Worm (Caenorhabditis elegans) whole organism, L4 larva: Measurements from ENCODE around the gene dpf-5.

Experiments
- aha-1 ChIP-seq: fragments of 150-350 bp; peaks from one replicate; lab custom pipeline; 2014; ENCODE audit warnings: missing biosample characterization, missing genetic modification characterization
- aly-2 ChIP-seq: sonication (generic microtip); optimal IDR thresholded peaks from 2 replicates; lab custom pipeline; 2018; ENCODE audit warnings: missing biosample characterization, missing genetic modification characterization
- ama-1 ChIP-seq: fragments of 150-350 bp; optimal IDR thresholded peaks from 2 replicates; lab custom pipeline; 2014; ENCODE audit warnings: inconsistent platforms, mixed read lengths
- attf-4 ChIP-seq: sonication (generic microtip); optimal IDR thresholded peaks from 3 replicates; lab custom pipeline; 2017; ENCODE audit warnings: missing biosample characterization, missing genetic modification characterization
- ceh-44 ChIP-seq: fragments of 200-800 bp; sonication (Bioruptor generic); IDR thresholded peaks from 2 replicates; pipeline ENCODE4 v1.3.6; 2022; ENCODE audit warnings: missing genetic modification reagents, missing genetic modification characterization, missing compliant biosample characterization
- ceh-82 ChIP-seq: sonication (generic microtip); optimal IDR thresholded peaks from 2 replicates; lab custom pipeline; 2017; ENCODE audit warnings: missing biosample characterization, missing genetic modification characterization
- ctbp-1 ChIP-seq: fragments of 200-800 bp; sonication (Bioruptor generic); IDR thresholded peaks from 2 replicates; pipeline ENCODE4 v1.3.6; 2022; ENCODE audit warnings: missing genetic modification reagents, missing genetic modification characterization, missing compliant biosample characterization
- daf-12 ChIP-seq: fragments of 150-350 bp; optimal IDR thresholded peaks from 2 replicates; lab custom pipeline; 2014; ENCODE audit warnings: missing biosample characterization, missing genetic modification reagents, missing genetic modification characterization
- daf-16 ChIP-seq, 3 experiments: sonication (generic microtip); optimal IDR thresholded peaks; 2 replicates each; lab custom pipeline; 2016 to 2017; ENCODE audit warnings: missing genetic modification characterization in 3 of 3, missing genetic modification reagents in 3 of 3, mild to moderate bottlenecking in 2 of 3, missing compliant biosample characterization in 2 of 3, missing biosample characterization in 1 of 3, moderate library complexity in 1 of 3
- daf-8 ChIP-seq: fragments of 200-800 bp; sonication (Bioruptor generic); IDR thresholded peaks from 2 replicates; pipeline ENCODE4 v1.3.6; 2022; ENCODE audit warnings: missing genetic modification characterization, missing compliant biosample characterization
- dmd-6 ChIP-seq: fragments of 200-800 bp; sonication (Bioruptor generic); IDR thresholded peaks from 2 replicates; pipeline ENCODE4 v1.3.6; 2022; ENCODE audit warnings: missing genetic modification reagents, missing genetic modification characterization, missing compliant biosample characterization
- dve-1 ChIP-seq: sonication (generic microtip); optimal IDR thresholded peaks from 2 replicates; lab custom pipeline; 2017; ENCODE audit warnings: antibody characterized with exemption, mild to moderate bottlenecking, missing genetic modification characterization, missing compliant biosample characterization; ENCODE audit not compliant: insufficient read depth
- egl-27 ChIP-seq: sonication (generic microtip); optimal IDR thresholded peaks from 3 replicates; lab custom pipeline; 2017; ENCODE audit warnings: missing biosample characterization, missing genetic modification reagents, missing genetic modification characterization
- hif-1 ChIP-seq, 2 experiments: sonication (generic microtip); optimal IDR thresholded peaks; 2 replicates each; lab custom pipeline; 2016 to 2017; ENCODE audit warnings: missing compliant biosample characterization in 2 of 2, missing genetic modification characterization in 2 of 2, missing genetic modification reagents in 2 of 2, missing genotype in 2 of 2, mild to moderate bottlenecking in 1 of 2
- hlh-11 ChIP-seq: fragments of 200-800 bp; sonication (Bioruptor generic); optimal IDR thresholded peaks from 2 replicates; lab custom pipeline; 2018; ENCODE audit warnings: mild to moderate bottlenecking, missing genetic modification characterization, missing compliant biosample characterization
- hlh-30 ChIP-seq: sonication (generic microtip); optimal IDR thresholded peaks from 2 replicates; lab custom pipeline; 2017; ENCODE audit warnings: antibody characterized with exemption, mild to moderate bottlenecking, missing genetic modification characterization, missing compliant biosample characterization; ENCODE audit not compliant: insufficient read depth
- lin-39 ChIP-seq: fragments of 150-350 bp; optimal IDR thresholded peaks from 2 replicates; lab custom pipeline; 2014; ENCODE audit warnings: missing biosample characterization, missing genetic modification reagents, missing genetic modification characterization
- mdl-1 ChIP-seq, 2 experiments: fragments of 150-350 bp in 1 of 2; sonication (generic microtip) in 1 of 2; optimal IDR thresholded peaks; 2 replicates each; lab custom pipeline; 2014 to 2017; ENCODE audit warnings: missing biosample characterization in 2 of 2, missing genetic modification characterization in 2 of 2
- mxl-3 ChIP-seq: fragments of 200-800 bp; sonication (Bioruptor generic); optimal IDR thresholded peaks from 2 replicates; lab custom pipeline; 2018; ENCODE audit warnings: mild to moderate bottlenecking, missing genetic modification characterization, missing compliant biosample characterization
- nhr-10 ChIP-seq: fragments of 150-350 bp; optimal IDR thresholded peaks from 2 replicates; lab custom pipeline; 2014; ENCODE audit warnings: missing biosample characterization, missing genetic modification characterization
- nhr-102 ChIP-seq: sonication (generic microtip); optimal IDR thresholded peaks from 2 replicates; lab custom pipeline; 2016; ENCODE audit warnings: mild to moderate bottlenecking, missing genetic modification characterization, moderate library complexity, missing compliant biosample characterization
- nhr-28 ChIP-seq: fragments of 150-350 bp; optimal IDR thresholded peaks from 2 replicates; lab custom pipeline; 2014; ENCODE audit warnings: missing biosample characterization, missing genetic modification characterization
- nhr-41 ChIP-seq: fragments of 200-800 bp; sonication (Bioruptor generic); IDR thresholded peaks from 2 replicates; pipeline ENCODE4 v1.3.6; 2022; ENCODE audit warnings: missing genetic modification reagents, missing genetic modification characterization, missing compliant biosample characterization
- nhr-48 ChIP-seq: sonication (generic microtip); optimal IDR thresholded peaks from 2 replicates; lab custom pipeline; 2016; ENCODE audit warnings: mild to moderate bottlenecking, missing genetic modification characterization, missing compliant biosample characterization
- nhr-76 ChIP-seq: fragments of 150-350 bp; optimal IDR thresholded peaks from 2 replicates; lab custom pipeline; 2014; ENCODE audit warnings: missing biosample characterization, missing genetic modification characterization
- nhr-77 ChIP-seq: fragments of 150-350 bp; optimal IDR thresholded peaks from 2 replicates; lab custom pipeline; 2014; ENCODE audit warnings: missing biosample characterization, missing genetic modification characterization
- php-3 ChIP-seq: fragments of 200-800 bp; sonication (Bioruptor generic); IDR thresholded peaks from 2 replicates; pipeline ENCODE4 v1.3.6; 2022; ENCODE audit warnings: missing genetic modification reagents, missing genetic modification characterization, missing compliant biosample characterization
- pqm-1 ChIP-seq: sonication (generic microtip); optimal IDR thresholded peaks from 2 replicates; lab custom pipeline; 2017; ENCODE audit warnings: missing biosample characterization, missing genetic modification characterization
- saeg-2 ChIP-seq: fragments of 200-800 bp; sonication (Bioruptor generic); IDR thresholded peaks from 2 replicates; pipeline ENCODE4 v1.3.6; 2022; ENCODE audit warnings: missing genetic modification reagents, missing genetic modification characterization, missing compliant biosample characterization
- set-16 ChIP-seq: fragments of 200-800 bp; sonication (Bioruptor generic); IDR thresholded peaks from 2 replicates; pipeline ENCODE4 v1.3.6; 2022; ENCODE audit warnings: missing genetic modification reagents, missing genetic modification characterization, missing compliant biosample characterization
- skn-1 ChIP-seq: fragments of 150-350 bp; optimal IDR thresholded peaks from 2 replicates; lab custom pipeline; 2014; ENCODE audit warnings: missing biosample characterization, missing genetic modification characterization
- snpc-1.2 ChIP-seq: fragments of 200-800 bp; sonication (Bioruptor generic); IDR thresholded peaks from 2 replicates; pipeline ENCODE4 v1.3.6; 2022; ENCODE audit warnings: missing genetic modification reagents, missing genetic modification characterization, missing compliant biosample characterization
- spr-1 ChIP-seq: sonication (generic microtip); optimal IDR thresholded peaks from 2 replicates; lab custom pipeline; 2016; ENCODE audit warnings: mild to moderate bottlenecking, missing genetic modification characterization, missing compliant biosample characterization
- tra-1 ChIP-seq: fragments of 200-800 bp; sonication (Bioruptor generic); IDR thresholded peaks from 2 replicates; pipeline ENCODE4 v1.3.6; 2022; ENCODE audit warnings: missing genetic modification reagents, missing genetic modification characterization, missing compliant biosample characterization
- unc-39 ChIP-seq: sonication (generic microtip); optimal IDR thresholded peaks from 2 replicates; lab custom pipeline; 2017; ENCODE audit warnings: missing biosample characterization, missing genetic modification characterization
- unc-62 ChIP-seq, 3 experiments: fragments of 150-350 bp in 1 of 3; sonication (generic microtip); optimal IDR thresholded peaks in 2 of 3; peaks in 1 of 3; 1 replicate in 1 of 3; 2 replicates in 2 of 3; lab custom pipeline; 2014 to 2017; ENCODE audit warnings: missing biosample characterization in 3 of 3, missing genetic modification characterization in 3 of 3, missing genetic modification reagents in 3 of 3, missing genotype in 1 of 3
- vab-7 ChIP-seq: fragments of 200-800 bp; sonication (Bioruptor generic); IDR thresholded peaks from 2 replicates; pipeline ENCODE4 v1.3.6; 2022; ENCODE audit warnings: missing genetic modification reagents, missing genetic modification characterization, missing compliant biosample characterization
- zfp-2 ChIP-seq: sonication (generic microtip); optimal IDR thresholded peaks from 2 replicates; lab custom pipeline; 2016; ENCODE audit warnings: mild to moderate bottlenecking, missing genetic modification characterization, missing compliant biosample characterization
- zip-2 ChIP-seq: fragments of 150-350 bp; optimal IDR thresholded peaks from 2 replicates; lab custom pipeline; 2014; ENCODE audit warnings: missing biosample characterization, missing genetic modification characterization
- ztf-11 ChIP-seq: fragments of 150-350 bp; optimal IDR thresholded peaks from 2 replicates; lab custom pipeline; 2014; ENCODE audit warnings: missing biosample characterization, missing genetic modification characterization

dpf-5 gene

DNA sequence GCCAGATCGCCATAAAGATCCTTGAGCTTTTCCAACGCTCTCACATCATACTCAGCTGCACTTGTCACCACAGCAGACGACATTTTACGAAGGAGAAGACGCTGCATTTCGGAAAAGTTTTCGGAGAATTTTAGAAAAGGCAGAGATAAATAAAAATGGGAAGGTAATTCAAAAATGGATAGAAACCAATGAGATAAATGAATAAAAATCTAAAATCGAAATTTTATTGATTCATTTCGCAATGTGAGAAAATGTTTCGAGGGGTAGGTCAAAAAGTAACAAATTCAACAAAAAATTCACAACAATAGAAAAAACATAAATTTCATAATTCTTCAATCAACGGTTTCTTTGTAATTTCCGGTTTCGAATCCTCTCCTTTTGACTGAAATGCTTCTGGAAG lies at the start of gene dpf-5:
TSS of gene dpf-5 (minus strand) at position 101 of the 400 bp plus-strand sequence.
- TF ChIP-seq nhr-10 (tag; lab: Kevin White, UChicago), result no peak
- TF ChIP-seq snpc-1.2 (GFP tag; lab: Robert Waterston, UW), result no peak
- no peak for TF ChIP-seq ceh-44 (GFP tag; lab: Robert Waterston, UW)

DNA sequence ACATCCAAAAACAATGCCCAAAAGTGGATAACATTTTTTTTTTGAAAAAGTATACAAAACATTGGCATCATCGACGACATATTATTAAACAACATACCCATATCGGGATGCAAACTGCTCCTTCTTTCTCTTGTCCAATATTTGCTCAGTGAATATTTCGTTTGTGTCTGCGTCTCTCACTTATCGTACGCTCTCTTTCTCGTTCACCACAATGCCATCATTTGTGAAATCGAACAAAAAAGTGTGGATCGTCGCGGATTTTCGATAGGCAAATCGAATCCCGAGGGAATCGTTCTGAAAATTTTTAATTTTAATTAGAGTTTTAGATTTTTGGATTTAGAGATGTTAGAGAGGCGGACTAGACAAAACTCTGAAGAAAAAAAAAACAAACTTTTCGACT lies 40.4 kb upstream of the dpf-5 start, which contains the start of gene tat-2:
TSS of gene tat-2 (minus strand) at position 101 of the 400 bp plus-strand sequence.
- TF ChIP-seq mxl-3 (GFP tag; lab: Kevin White, UChicago) (no peak), daf-8 (GFP tag; lab: Robert Waterston, UW) (no peak), mdl-1 (tag; optimal IDR thresholded peaks at IDR 0.05; lab: Kevin White, UChicago) (no peak), zfp-2 (tag; lab: Kevin White, UChicago) (no peak), vab-7 (GFP tag; lab: Robert Waterston, UW) (no peak), unc-62 (GFP tag; optimal IDR thresholded peaks at IDR 0.05 in 1 of 2; lab: Kevin White, UChicago) (no peak), unc-62 (tag; optimal IDR thresholded peaks at IDR 0.05; lab: Kevin White, UChicago) (no peak), tra-1 (GFP tag; lab: Robert Waterston, UW) (no peak), nhr-77 (tag; lab: Kevin White, UChicago) (no peak), nhr-102 (tag; lab: Kevin White, UChicago) (no peak), lin-39 (tag; lab: Kevin White, UChicago) (no peak), skn-1 (tag; lab: Kevin White, UChicago) (no peak), ceh-82 (tag; lab: Kevin White, UChicago) (no peak), daf-12 (no peak), set-16 (GFP tag; lab: Robert Waterston, UW) (no peak), unc-39 (tag; lab: Kevin White, UChicago) (no peak), ztf-11 (tag; lab: Kevin White, UChicago) (no peak), hlh-30 (tag; lab: Kevin White, UChicago) (no peak)
- TF ChIP-seq, all 104 proteins: peak for 0

DNA sequence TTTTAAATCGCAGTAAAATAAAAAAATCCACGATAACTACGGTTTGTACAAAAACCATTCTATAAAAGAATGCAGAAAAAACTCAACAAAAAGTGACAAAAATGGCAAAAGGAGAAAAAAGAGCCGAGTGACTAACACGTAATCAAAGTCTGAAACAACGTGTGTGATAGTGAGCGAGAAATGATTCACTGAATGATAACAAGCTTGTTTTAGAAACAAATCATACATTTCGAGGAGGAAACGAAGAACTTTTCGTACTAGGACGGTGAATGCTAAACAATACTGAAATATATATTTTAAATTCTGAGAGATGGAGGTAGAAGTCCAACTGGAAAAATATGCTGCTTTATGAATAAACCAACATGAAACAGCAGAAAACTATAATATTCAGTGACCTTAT lies 35.6 kb upstream of the dpf-5 start:
- TF ChIP-seq pqm-1 (tag; lab: Kevin White, UChicago), result peak; percentile 69
- TF ChIP-seq nhr-102 (tag; lab: Kevin White, UChicago), result no peak
- peak; percentile 8 for TF ChIP-seq nhr-28 (tag; lab: Kevin White, UChicago)
- no peak for TF ChIP-seq aly-2 (tag; lab: Kevin White, UChicago)

DNA sequence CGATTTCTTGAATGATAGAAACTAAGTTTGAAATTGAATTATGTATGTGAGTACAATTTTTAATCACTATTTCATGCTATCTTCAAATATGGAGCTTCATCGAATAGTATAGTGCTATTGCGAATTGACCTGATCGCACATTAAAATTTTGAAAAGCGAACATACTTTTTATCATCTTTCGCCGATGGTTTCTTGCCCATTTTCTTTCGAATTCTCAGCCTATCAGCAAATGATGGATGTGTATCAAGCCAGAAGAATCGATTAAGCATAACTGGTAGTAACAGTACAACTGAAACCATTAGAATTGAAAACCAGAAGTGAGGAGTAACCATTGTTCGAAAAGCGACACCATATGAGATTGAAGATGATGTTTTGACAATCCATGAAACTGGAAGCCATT lies 23.3 kb upstream of the dpf-5 start:
- TF ChIP-seq zip-2 (no peak), hif-1 (tag; optimal IDR thresholded peaks at IDR 0.05; lab: Kevin White, UChicago) (no peak), aha-1 (tag; lab: Kevin White, UChicago) (peak; percentile 91), nhr-10 (tag; lab: Kevin White, UChicago) (no peak)
- TF ChIP-seq, all 104 proteins: peak for 1

DNA sequence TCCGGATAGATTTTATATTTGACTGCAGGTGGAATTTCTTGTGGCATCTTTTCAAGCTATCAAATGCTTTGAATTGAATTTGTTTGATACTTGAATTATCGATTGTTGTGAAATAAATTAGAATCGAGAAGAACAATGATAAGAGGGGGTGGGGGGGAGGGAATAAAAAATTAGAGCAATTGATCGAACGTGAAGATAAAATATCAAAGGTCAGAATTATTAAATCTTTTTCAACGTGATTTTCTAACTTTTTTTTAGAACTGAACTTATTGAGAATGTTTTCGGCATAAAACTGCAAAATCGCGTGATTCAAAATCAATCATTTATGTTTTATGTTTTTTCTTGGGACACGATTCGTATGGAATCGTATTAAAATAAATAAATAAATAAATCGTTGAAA lies 20.8 kb upstream of the dpf-5 start, which contains the start of gene mpz-4:
TSS of gene mpz-4 (minus strand) at position 101 of the 400 bp plus-strand sequence.
- TF ChIP-seq nhr-41 (GFP tag; lab: Robert Waterston, UW), result no peak
- no peak for TF ChIP-seq ctbp-1
- no peak for TF ChIP-seq tra-1 (GFP tag; lab: Robert Waterston, UW)
- TF ChIP-seq ama-1 (lab: Kevin White, UChicago), result no peak
- no peak for TF ChIP-seq saeg-2 (GFP tag; lab: Robert Waterston, UW)
- TF ChIP-seq ceh-82 (tag; lab: Kevin White, UChicago), result no peak

DNA sequence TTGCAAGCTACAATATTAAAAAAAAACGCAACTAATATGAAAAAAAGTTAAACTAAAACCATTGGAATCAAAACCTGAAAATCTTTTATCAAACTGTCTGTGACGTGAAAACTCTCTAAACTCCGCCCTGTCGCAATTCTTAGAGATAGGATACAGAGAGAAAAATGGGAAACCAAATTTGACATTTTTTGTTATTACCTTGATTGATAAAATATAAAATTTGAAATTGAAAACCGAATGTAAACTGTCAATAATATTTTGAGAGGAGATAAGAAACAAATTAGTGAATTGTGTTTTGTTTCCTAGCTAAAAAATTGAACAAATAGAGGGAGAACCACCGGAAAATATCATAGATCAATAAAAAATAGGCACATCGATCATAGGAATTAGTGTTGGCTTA lies 15.5 kb upstream of the dpf-5 start:
- TF ChIP-seq hlh-11 (tag; lab: Kevin White, UChicago) (peak; percentile 34), dve-1 (peak; percentile 83), ceh-82 (tag; lab: Kevin White, UChicago) (no peak), egl-27 (tag; lab: Kevin White, UChicago) (no peak), hif-1 (tag; optimal IDR thresholded peaks at IDR 0.05; lab: Kevin White, UChicago) (no peak), zip-2 (no peak), daf-16 (GFP tag; optimal IDR thresholded peaks at IDR 0.05; lab: Kevin White, UChicago) (peak in 1 of 2 experiments; percentile 23), daf-16 (tag; optimal IDR thresholded peaks at IDR 0.05; lab: Kevin White, UChicago) (peak; percentile 93), spr-1 (tag; lab: Kevin White, UChicago) (no peak), skn-1 (tag; lab: Kevin White, UChicago) (no peak), php-3 (GFP tag; lab: Robert Waterston, UW) (0 out of 2 replicates have a peak, but pooled peaks have one; percentile 6), nhr-48 (peak; percentile 40), dmd-6 (GFP tag; lab: Robert Waterston, UW) (peak; percentile 90), nhr-76 (tag; lab: Kevin White, UChicago) (no peak), ceh-44 (GFP tag; lab: Robert Waterston, UW) (no peak), nhr-28 (tag; lab: Kevin White, UChicago) (no peak), attf-4 (tag; lab: Kevin White, UChicago) (no peak), vab-7 (GFP tag; lab: Robert Waterston, UW) (no peak)
